Fruit fly (Drosophila melanogaster): Measurements from ENCODE around the gene CG18284.
A peak's percentile ranks its signal among the peaks of the same experiment; 100 is the strongest.

Gene CG18284

DNA sequence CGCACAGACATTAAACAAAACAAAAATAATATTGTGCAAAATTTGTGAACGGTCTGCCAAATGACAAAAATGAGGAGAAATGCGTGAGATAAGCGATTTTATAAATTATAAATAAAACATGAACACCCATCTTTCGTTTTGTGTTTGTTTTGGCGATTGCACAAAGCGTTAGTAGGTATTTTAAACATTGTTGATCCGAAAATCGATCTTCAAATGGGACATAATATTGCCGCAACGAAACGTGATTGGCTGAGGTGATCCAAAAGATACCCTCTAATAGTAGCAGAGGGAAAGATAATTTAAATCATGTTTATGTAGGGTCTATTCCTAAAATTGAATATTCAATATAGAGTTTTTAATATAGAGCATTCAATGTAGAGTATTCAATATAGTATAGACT is 35.8 kb downstream of the CG18284 start:
- peak; percentile 16; the same call in 1 of the 2 replicates for TF ChIP-seq Ets98B (GFP tag; IDR thresholded peaks at IDR 0.05)
- TF ChIP-seq CG32121 (GFP tag; IDR thresholded peaks at IDR 0.05), result 0 out of 2 replicates have a peak, but pooled peaks have one; percentile 25
- TF ChIP-seq CG15710 (tag; optimal IDR thresholded peaks at IDR 0.05), result no peak

DNA sequence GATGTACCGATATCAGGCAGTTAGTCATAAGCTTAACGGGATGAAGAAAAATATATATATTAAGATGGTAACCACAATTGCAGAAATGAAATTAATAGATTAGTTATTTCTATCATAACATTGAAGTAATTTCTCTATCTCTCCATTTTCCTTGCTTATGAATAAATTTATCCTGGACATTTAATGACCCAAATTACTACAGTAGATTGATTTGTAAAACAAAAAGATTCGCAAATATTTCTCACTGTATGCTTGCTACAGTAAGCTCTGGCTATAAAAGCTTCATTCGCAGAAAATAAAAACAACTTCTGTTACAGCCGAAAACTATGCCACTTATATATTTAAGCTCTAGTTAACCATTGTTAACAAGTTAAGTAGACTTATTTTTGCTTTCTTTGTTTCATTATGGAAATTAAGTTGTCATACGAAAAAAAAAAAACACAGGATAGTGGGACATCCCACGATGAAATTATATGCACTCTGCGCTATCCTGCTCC is 36.9 kb downstream of the CG18284 start, which contains the start of gene CG17105:
Gene CG17105 (plus strand): TSS at position 447 of the 497 bp plus-strand sequence.
- no peak for TF ChIP-seq CG8301 (tag; optimal IDR thresholded peaks at IDR 0.05)
- TF ChIP-seq CG4496 (GFP tag; IDR thresholded peaks at IDR 0.05), result 0 out of 3 replicates have a peak, but pooled peaks have one; percentile 20

dm6 chr2L:10681602-10682001 is 37.8 kb downstream of the CG18284 start, which contains the start of gene CG17107:
CG17107 (plus strand) TSS chr2L:10681902.
- TF ChIP-seq fd96Ca (GFP tag; IDR thresholded peaks at IDR 0.05), result no peak
- no peak for TF ChIP-seq CG12605 (GFP tag; IDR thresholded peaks at IDR 0.05)
- no peak for TF ChIP-seq Pif1B (GFP tag; optimal IDR thresholded peaks at IDR 0.05)
- no peak for TF ChIP-seq CG9948 (tag; optimal IDR thresholded peaks at IDR 0.05)
- TF ChIP-seq rn (GFP tag; IDR thresholded peaks at IDR 0.05), result no peak
- no peak for TF ChIP-seq CG17806 (tag; optimal IDR thresholded peaks at IDR 0.05)
- no peak for TF ChIP-seq CG14655 (GFP tag; optimal IDR thresholded peaks at IDR 0.05)

DNA sequence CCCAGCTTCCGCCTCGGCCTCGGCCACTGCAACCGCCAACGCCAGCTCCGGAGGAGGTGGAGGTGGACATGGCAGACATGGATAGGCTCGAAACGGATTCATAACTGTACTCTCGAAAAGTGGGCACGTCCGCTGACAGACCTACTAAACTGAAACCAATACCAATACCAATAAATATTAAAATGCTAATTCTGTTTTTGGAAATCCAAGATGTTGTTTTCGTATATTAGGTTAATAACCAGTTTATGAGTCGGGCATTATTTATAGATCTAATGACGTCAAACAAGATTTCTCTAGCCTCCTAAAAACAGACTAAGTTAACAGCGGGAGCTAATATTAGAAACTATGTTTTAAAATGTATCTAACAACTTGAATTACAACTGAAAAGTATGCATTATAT is 38.4 kb downstream of the CG18284 start:
- no peak for TF ChIP-seq CG12605 (GFP tag; IDR thresholded peaks at IDR 0.05)
- TF ChIP-seq CG15710 (tag; optimal IDR thresholded peaks at IDR 0.05), result no peak
- no peak for TF ChIP-seq D1 (tag; optimal IDR thresholded peaks at IDR 0.05)
- TF ChIP-seq CG32121 (GFP tag; IDR thresholded peaks at IDR 0.05), result no peak
- TF ChIP-seq Ets98B (GFP tag; IDR thresholded peaks at IDR 0.05), result no peak
- TF ChIP-seq gl (tag; optimal IDR thresholded peaks at IDR 0.05), result no peak
- no peak for TF ChIP-seq CG14655 (GFP tag; optimal IDR thresholded peaks at IDR 0.05)
- no peak for TF ChIP-seq fd96Ca (GFP tag; IDR thresholded peaks at IDR 0.05)
- no peak for TF ChIP-seq CG13204 (GFP tag; optimal IDR thresholded peaks at IDR 0.05)
- TF ChIP-seq CG10348 (GFP tag; IDR thresholded peaks at IDR 0.05), result no peak
- no peak for TF ChIP-seq CG8301 (tag; optimal IDR thresholded peaks at IDR 0.05)
- TF ChIP-seq CG17806 (tag; optimal IDR thresholded peaks at IDR 0.05), result no peak
- no peak for TF ChIP-seq Snoo (tag; optimal IDR thresholded peaks at IDR 0.05)
- no peak for TF ChIP-seq CG4496 (GFP tag; IDR thresholded peaks at IDR 0.05)
- no peak for TF ChIP-seq CG8159 (tag; optimal IDR thresholded peaks at IDR 0.05)
- TF ChIP-seq Pif1B (GFP tag; optimal IDR thresholded peaks at IDR 0.05), result no peak
- TF ChIP-seq CG34367 (tag; optimal IDR thresholded peaks at IDR 0.05), result no peak
- TF ChIP-seq Pif1A (GFP tag; optimal IDR thresholded peaks at IDR 0.05), result no peak
- no peak for TF ChIP-seq EcR (GFP tag; optimal IDR thresholded peaks at IDR 0.05)

DNA sequence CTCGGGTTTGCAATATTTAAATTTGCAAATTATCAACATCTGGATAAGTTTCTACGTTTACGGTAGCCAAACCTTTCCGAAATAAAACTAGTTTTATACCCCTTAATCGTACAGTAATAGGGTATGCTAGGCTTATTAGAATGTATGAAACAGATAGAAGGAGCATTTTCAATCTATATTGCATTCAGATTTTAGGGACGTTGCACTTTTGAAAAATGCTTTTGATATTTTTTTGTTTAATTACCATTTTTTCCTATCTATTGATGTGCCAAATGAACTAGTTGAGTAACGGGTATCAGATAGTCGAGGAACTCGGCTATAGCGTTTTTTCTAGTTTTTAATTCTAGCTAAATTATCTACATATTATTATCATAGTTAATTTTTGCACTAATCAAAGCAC is 39.1 kb downstream of the CG18284 start:
- no peak for TF ChIP-seq CG34367 (tag; optimal IDR thresholded peaks at IDR 0.05)
- no peak for TF ChIP-seq fd96Ca (GFP tag; IDR thresholded peaks at IDR 0.05)
- no peak for TF ChIP-seq CG17806 (tag; optimal IDR thresholded peaks at IDR 0.05)
- no peak for TF ChIP-seq CG14655 (GFP tag; optimal IDR thresholded peaks at IDR 0.05)
- TF ChIP-seq Pif1A (GFP tag; optimal IDR thresholded peaks at IDR 0.05), result no peak
- no peak for TF ChIP-seq CG9948 (tag; optimal IDR thresholded peaks at IDR 0.05)
- no peak for TF ChIP-seq rn (GFP tag; IDR thresholded peaks at IDR 0.05)

DNA sequence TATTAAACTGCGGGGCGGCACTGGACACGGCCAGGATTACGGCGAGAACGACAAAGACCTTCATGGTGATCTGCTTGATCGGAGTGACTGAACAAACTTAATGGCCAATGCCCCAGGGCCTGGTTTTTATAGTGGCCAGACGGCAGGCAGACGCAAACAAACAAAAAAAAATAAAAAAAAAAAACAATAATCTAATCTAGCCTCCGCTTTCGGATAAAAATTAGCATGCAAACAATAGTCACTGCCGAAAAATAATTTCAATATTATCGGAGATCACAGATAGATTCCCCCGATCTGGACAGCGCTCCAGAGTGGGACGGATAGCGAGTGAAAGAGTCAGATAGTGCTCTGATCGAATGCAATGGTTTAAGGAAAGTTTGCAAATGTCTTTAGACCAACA is 40.5 kb downstream of the CG18284 start, which contains the start of gene CG7299:
Gene CG7299 (minus strand): TSS at position 101 of the 400 bp plus-strand sequence.
- TF ChIP-seq CG15710 (tag; optimal IDR thresholded peaks at IDR 0.05) (no peak), CG32121 (GFP tag; IDR thresholded peaks at IDR 0.05) (no peak), rn (GFP tag; IDR thresholded peaks at IDR 0.05) (no peak), CG9948 (tag; optimal IDR thresholded peaks at IDR 0.05) (no peak), CG8301 (tag; optimal IDR thresholded peaks at IDR 0.05) (no peak), gl (tag; optimal IDR thresholded peaks at IDR 0.05) (no peak)

DNA sequence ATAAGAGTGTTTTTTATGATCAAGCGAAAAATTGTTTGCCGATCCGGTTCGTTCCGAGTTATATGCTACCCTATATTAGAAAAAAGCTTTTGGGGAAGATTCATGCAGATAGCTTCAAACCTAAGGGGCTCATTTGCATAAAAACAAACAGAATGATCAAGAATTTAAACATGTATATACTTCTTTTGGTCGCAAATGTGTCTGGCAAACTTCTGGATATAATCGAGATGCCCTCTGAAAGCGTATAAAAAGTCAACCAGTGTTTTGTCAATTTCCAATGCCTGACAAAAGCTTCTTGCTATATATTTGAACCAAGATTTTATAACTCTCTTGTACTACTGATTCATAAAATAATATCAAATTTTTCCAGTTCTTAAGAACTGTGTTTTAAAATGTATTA is 41.9 kb downstream of the CG18284 start:
- TF ChIP-seq CG12605 (GFP tag; IDR thresholded peaks at IDR 0.05) (no peak), CG10348 (GFP tag; IDR thresholded peaks at IDR 0.05) (no peak), CG4496 (GFP tag; IDR thresholded peaks at IDR 0.05) (no peak)
